Fruit fly (Drosophila melanogaster): ENCODE data around the gene Blos3.

The Blos3 gene

DNA sequence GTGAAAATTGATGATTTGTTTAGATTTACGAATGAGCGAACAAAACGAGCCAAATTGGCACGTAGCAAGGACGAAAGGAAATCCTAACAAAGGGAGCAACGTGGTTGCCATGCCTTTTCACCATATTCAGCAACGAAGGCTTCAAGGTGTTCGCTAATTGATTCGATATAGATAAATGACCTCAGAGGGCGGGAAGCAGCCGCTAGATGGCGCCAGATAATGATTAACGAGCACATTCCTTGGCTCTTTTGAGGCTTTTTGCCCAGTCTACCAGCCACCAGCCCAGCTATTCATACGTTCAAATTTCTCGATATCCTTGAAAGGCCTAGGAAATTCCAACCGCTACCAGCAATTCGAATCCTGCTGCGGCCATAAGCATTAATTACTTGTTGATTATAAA is 46.4 kb downstream of the Blos3 start:
- no peak for TF ChIP-seq Pif1B (GFP tag; optimal IDR thresholded peaks at IDR 0.05)
- no peak for TF ChIP-seq CG8301 (tag; optimal IDR thresholded peaks at IDR 0.05)
- no peak for TF ChIP-seq CG9948 (tag; optimal IDR thresholded peaks at IDR 0.05)
- TF ChIP-seq D1 (tag; optimal IDR thresholded peaks at IDR 0.05) = no peak
- TF ChIP-seq CG4496 (GFP tag; IDR thresholded peaks at IDR 0.05) = no peak
- TF ChIP-seq CG15710 (tag; optimal IDR thresholded peaks at IDR 0.05) = no peak
- TF ChIP-seq CG14655 (GFP tag; optimal IDR thresholded peaks at IDR 0.05) = no peak
- no peak for TF ChIP-seq CG32121 (GFP tag; IDR thresholded peaks at IDR 0.05)
- no peak for TF ChIP-seq CG10348 (GFP tag; IDR thresholded peaks at IDR 0.05)
- no peak for TF ChIP-seq CG34367 (tag; optimal IDR thresholded peaks at IDR 0.05)
- no peak for TF ChIP-seq EcR (GFP tag; optimal IDR thresholded peaks at IDR 0.05)

DNA sequence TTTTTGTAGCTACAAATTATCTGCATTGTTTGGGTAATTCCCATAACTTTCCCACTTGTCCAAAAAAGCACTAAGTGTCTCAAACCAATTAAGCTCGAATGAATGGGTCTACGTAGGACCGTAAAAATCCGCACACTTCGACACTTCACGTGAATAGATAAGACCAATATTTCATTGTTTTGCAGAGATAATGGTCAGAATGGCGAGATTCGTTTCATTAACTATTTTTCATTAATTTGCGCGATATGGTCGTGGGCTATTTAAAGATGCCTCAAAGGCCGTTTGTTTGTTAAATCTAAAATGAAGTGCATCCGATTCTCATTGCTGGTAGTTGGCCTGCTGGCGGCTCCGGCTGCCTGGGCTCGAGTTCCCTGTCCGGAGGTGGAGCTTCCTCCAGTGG is 47.3 kb downstream of the Blos3 start, which contains the start of gene CG6839:
Gene CG6839 (plus strand): TSS at position 301 of the 400 bp plus-strand sequence.
- TF ChIP-seq D1 (tag; optimal IDR thresholded peaks at IDR 0.05) (no peak), Ets98B (GFP tag; IDR thresholded peaks at IDR 0.05) (no peak), rn (GFP tag; IDR thresholded peaks at IDR 0.05) (no peak)

DNA sequence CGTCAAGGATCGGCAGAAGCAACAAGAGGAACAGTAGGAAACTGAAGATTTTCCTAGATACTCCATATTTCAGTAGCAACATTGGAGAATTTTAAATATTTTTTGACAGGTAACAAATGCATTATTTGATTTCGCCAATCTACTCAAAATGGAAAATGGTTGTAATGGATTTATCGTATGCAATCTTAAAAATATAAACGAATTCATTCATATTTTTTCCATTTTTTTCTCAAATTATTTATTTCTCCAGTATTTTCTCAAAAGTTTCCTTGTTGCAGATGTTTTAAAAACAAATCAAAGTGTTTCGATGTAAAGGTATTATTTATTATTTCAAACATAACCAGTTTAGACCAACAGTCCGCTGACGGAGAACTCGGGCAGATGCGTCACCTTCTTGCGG is 50.2 kb downstream of the Blos3 start, which contains the start of gene CG18223:
Gene CG18223 (minus strand): TSS at position 101 of the 400 bp plus-strand sequence.
- no peak for TF ChIP-seq gl (tag; optimal IDR thresholded peaks at IDR 0.05)
- no peak for TF ChIP-seq Ets98B (GFP tag; IDR thresholded peaks at IDR 0.05)
- TF ChIP-seq CG34367 (tag; optimal IDR thresholded peaks at IDR 0.05) = no peak
- TF ChIP-seq CG10348 (GFP tag; IDR thresholded peaks at IDR 0.05) = no peak
- no peak for TF ChIP-seq CG32121 (GFP tag; IDR thresholded peaks at IDR 0.05)
- TF ChIP-seq EcR (GFP tag; optimal IDR thresholded peaks at IDR 0.05) = no peak
- TF ChIP-seq Pif1A (GFP tag; optimal IDR thresholded peaks at IDR 0.05) = no peak
- TF ChIP-seq CG14655 (GFP tag; optimal IDR thresholded peaks at IDR 0.05) = no peak
- TF ChIP-seq Pif1B (GFP tag; optimal IDR thresholded peaks at IDR 0.05) = no peak
- TF ChIP-seq CG4496 (GFP tag; IDR thresholded peaks at IDR 0.05) = no peak
- TF ChIP-seq fd96Ca (GFP tag; IDR thresholded peaks at IDR 0.05) = no peak
- no peak for TF ChIP-seq Snoo (tag; optimal IDR thresholded peaks at IDR 0.05)
- no peak for TF ChIP-seq CG17806 (tag; optimal IDR thresholded peaks at IDR 0.05)
- no peak for TF ChIP-seq D1 (tag; optimal IDR thresholded peaks at IDR 0.05)
- no peak for TF ChIP-seq CG8301 (tag; optimal IDR thresholded peaks at IDR 0.05)
- no peak for TF ChIP-seq CG12605 (GFP tag; IDR thresholded peaks at IDR 0.05)
- TF ChIP-seq CG15710 (tag; optimal IDR thresholded peaks at IDR 0.05) = no peak
- no peak for TF ChIP-seq CG13204 (GFP tag; optimal IDR thresholded peaks at IDR 0.05)
- TF ChIP-seq CG9948 (tag; optimal IDR thresholded peaks at IDR 0.05) = no peak
- TF ChIP-seq CG8159 (tag; optimal IDR thresholded peaks at IDR 0.05) = no peak
